Worm (Caenorhabditis elegans): ENCODE results near the gene T19H5.7.

Gene T19H5.7

DNA sequence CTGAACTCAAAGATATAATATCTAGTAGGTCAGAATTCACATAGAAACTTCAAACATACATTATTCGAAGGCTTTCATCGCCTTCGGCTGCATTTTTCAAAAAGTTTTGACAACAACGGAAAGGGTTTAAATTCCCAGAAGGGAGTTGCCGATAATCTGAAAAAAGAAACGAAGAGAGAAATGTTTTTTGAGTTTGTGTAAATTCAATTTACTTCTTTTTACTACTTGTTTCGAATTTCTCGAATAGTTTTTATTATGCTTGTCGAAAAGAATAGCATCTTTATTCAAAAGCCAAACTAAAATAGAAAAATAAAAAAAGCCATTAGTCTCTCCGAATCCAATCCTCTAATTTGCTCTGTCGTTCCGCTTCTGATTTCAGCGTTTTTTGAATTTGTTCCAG, 48.8 kb downstream of the T19H5.7 start:
- TF ChIP-seq saeg-2 (GFP tag; IDR thresholded peaks at IDR 0.05) (no peak), fkh-10 (GFP tag; optimal IDR thresholded peaks at IDR 0.05) (peak; percentile 42), spr-1 (tag; optimal IDR thresholded peaks at IDR 0.05) (no peak), daf-19 (GFP tag; conservative IDR thresholded peaks at IDR 0.05) (no peak), lin-1 (GFP tag; IDR thresholded peaks at IDR 0.05) (no peak), dmd-9 (GFP tag; IDR thresholded peaks at IDR 0.05) (no peak), hlh-11 (tag; optimal IDR thresholded peaks at IDR 0.05) (no peak), ceh-20 (GFP tag; IDR thresholded peaks at IDR 0.05) (no peak), ces-1 (GFP tag; optimal IDR thresholded peaks at IDR 0.05) (peak; percentile 37), lim-7 (GFP tag; IDR thresholded peaks at IDR 0.05) (no peak)
